Worm (Caenorhabditis elegans): ENCODE results near the gene sap-140.

ce11 chrIII:7542037-7542436, 42.5 kb downstream of the sap-140 start:
- TF ChIP-seq ces-1 (GFP tag; optimal IDR thresholded peaks at IDR 0.05): no peak
- TF ChIP-seq unc-62 (GFP tag; optimal IDR thresholded peaks at IDR 0.05): no peak
- no peak for TF ChIP-seq grh-1 (GFP tag; IDR thresholded peaks at IDR 0.05)
- TF ChIP-seq efl-3 (GFP tag; optimal IDR thresholded peaks at IDR 0.05): no peak
- no peak for TF ChIP-seq elt-2 (tag; optimal IDR thresholded peaks at IDR 0.05)
- no peak for TF ChIP-seq lin-14 (GFP tag; optimal IDR thresholded peaks at IDR 0.05)
- TF ChIP-seq skn-1 (tag; optimal IDR thresholded peaks at IDR 0.05): no peak
- no peak for TF ChIP-seq lsy-2 (tag; optimal IDR thresholded peaks at IDR 0.05)
- no peak for TF ChIP-seq fkh-8 (tag; optimal IDR thresholded peaks at IDR 0.05)
- no peak for TF ChIP-seq ztf-4 (tag; optimal IDR thresholded peaks at IDR 0.05)
- TF ChIP-seq blmp-1 (tag; optimal IDR thresholded peaks at IDR 0.05): no peak
- no peak for TF ChIP-seq egl-13 (tag; optimal IDR thresholded peaks at IDR 0.05)
- no peak for TF ChIP-seq nhr-11 (tag; optimal IDR thresholded peaks at IDR 0.05)
- no peak for TF ChIP-seq lin-13 (GFP tag; optimal IDR thresholded peaks at IDR 0.05)

Measured in whole organism, L1 larva.